Worm (Caenorhabditis elegans) whole organism, midembryonic: Measurements from ENCODE around the gene npp-8.

Experiments
- T22C8.4 ChIP-seq: fragments of 200-800 bp; sonication (Bioruptor generic); IDR thresholded peaks from 2 replicates; pipeline ENCODE4 v1.3.6; 2022; ENCODE audit warnings: missing genetic modification characterization, missing compliant biosample characterization
- cog-1 ChIP-seq: sonication (generic microtip); optimal IDR thresholded peaks from 2 replicates; lab custom pipeline; 2016; ENCODE audit warnings: missing genetic modification characterization, missing compliant biosample characterization
- flt-1 ChIP-seq: fragments of 200-800 bp; sonication (Bioruptor generic); IDR thresholded peaks from 2 replicates; pipeline ENCODE4 v1.3.6; 2022; ENCODE audit warnings: missing genetic modification characterization, missing compliant biosample characterization
- klf-2 ChIP-seq: fragments of 200-800 bp; sonication (Bioruptor generic); conservative IDR thresholded peaks from 2 replicates; pipeline ENCODE4 v1.3.6; 2022; ENCODE audit warnings: missing genetic modification reagents, missing genetic modification characterization, missing compliant biosample characterization

- TF ChIP-seq klf-2 (no peak), cog-1 (tag; lab: Kevin White, UChicago) (no peak), flt-1 (GFP tag; lab: Robert Waterston, UW) (no peak), T22C8.4 (GFP tag; lab: Robert Waterston, UW) (no peak)
These were observed 32.7 kb upstream of the npp-8 start for ce11 chrIV:1628281-1628680.
